Fruit fly (Drosophila melanogaster) whole organism, pupa: ENCODE data around the gene dgt1.

ENCODE experiments used
- CG14655 ChIP-seq: fragments of 200-800 bp; sonication (Bioruptor generic); optimal IDR thresholded peaks from 3 replicates; lab custom pipeline; 2017; ENCODE audit warnings: mild to moderate bottlenecking, missing biosample characterization, missing genetic modification reagents, missing genetic modification characterization
- CG32121 ChIP-seq: fragments of 200-800 bp; sonication (Bioruptor generic); IDR thresholded peaks from 2 replicates; pipeline ENCODE4 v1.3.6; 2022; ENCODE audit warnings: missing biosample characterization, missing genetic modification characterization
- CG8159 ChIP-seq: fragments of 200-800 bp; sonication (Bioruptor generic); optimal IDR thresholded peaks from 3 replicates; lab custom pipeline; 2018; ENCODE audit warnings: missing biosample characterization, mild to moderate bottlenecking, missing genetic modification characterization, moderate library complexity
- D1 ChIP-seq: fragments of 200-800 bp; sonication (Bioruptor generic); optimal IDR thresholded peaks from 2 replicates; lab custom pipeline; 2018; ENCODE audit warnings: missing biosample characterization, mild to moderate bottlenecking, missing genetic modification characterization, moderate library complexity
- EcR ChIP-seq: fragments of 200-800 bp; sonication (Bioruptor generic); optimal IDR thresholded peaks from 3 replicates; lab custom pipeline; 2019; ENCODE audit warnings: missing biosample characterization, missing genetic modification characterization, mild to moderate bottlenecking, moderate library complexity, missing genetic modification reagents
- Ets98B ChIP-seq: fragments of 200-800 bp; sonication (Bioruptor generic); IDR thresholded peaks from 2 replicates; pipeline ENCODE4 v1.3.6; 2022; ENCODE audit warnings: missing biosample characterization, missing genetic modification characterization
- Pif1A ChIP-seq: fragments of 200-800 bp; sonication (Bioruptor generic); optimal IDR thresholded peaks from 3 replicates; lab custom pipeline; 2016; ENCODE audit warnings: missing biosample characterization, missing genetic modification characterization
- fd96Ca ChIP-seq: fragments of 200-800 bp; sonication (Bioruptor generic); IDR thresholded peaks from 3 replicates; pipeline ENCODE4 v1.3.6; 2022; ENCODE audit warnings: missing biosample characterization, missing genetic modification characterization

DNA sequence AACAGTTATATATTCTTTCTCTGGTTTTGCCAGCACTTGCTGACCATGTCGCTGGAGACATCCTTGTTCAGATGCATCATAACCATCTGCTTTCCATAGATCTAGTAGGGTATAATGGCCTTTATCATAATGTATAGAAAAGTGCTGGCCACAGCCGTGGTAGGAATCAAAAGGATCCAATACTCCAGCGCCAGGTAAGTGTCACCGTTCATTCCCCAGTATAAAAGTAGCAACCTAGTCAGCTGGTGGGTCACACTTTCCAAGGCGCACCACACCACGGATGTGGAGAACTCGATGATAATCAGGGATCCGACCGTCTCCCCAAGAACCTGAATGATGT, 21.6 kb downstream of the dgt1 start, which contains the start of gene Prtl99C:
- TF ChIP-seq Pif1A (GFP tag; lab: Kevin White, UChicago) (no peak), EcR (GFP tag; lab: Kevin White, UChicago) (no peak), CG8159 (tag; lab: Kevin White, UChicago) (no peak), Ets98B (GFP tag; lab: Robert Waterston, UW) (no peak), CG14655 (no peak), D1 (no peak), CG32121 (GFP tag; lab: Robert Waterston, UW) (no peak), fd96Ca (GFP tag; lab: Robert Waterston, UW) (no peak)
